Worm (Caenorhabditis elegans) whole organism, L4/young adult: Measurements from ENCODE around the gene Y72A10A.1.

Experiments
- W03F9.2 ChIP-seq: fragments of 150-350 bp; optimal IDR thresholded peaks from 2 replicates; lab custom pipeline; 2014; ENCODE audit warnings: missing biosample characterization, missing genetic modification characterization
- dao-5 ChIP-seq: sonication (generic microtip); optimal IDR thresholded peaks from 2 replicates; lab custom pipeline; 2016; ENCODE audit warnings: missing genotype, missing genetic modification characterization, moderate library complexity, missing compliant biosample characterization
- him-1 ChIP-seq: sonication (generic microtip); optimal IDR thresholded peaks from 2 replicates; lab custom pipeline; 2016; ENCODE audit warnings: missing genotype, missing genetic modification reagents, missing genetic modification characterization, missing compliant biosample characterization

ce11 chrX:6159562-6159961 is 21.4 kb upstream of the Y72A10A.1 start:
- TF ChIP-seq him-1 (tag; lab: Kevin White, UChicago) = no peak
- TF ChIP-seq dao-5 (tag; lab: Kevin White, UChicago) = no peak
- TF ChIP-seq W03F9.2 (tag; lab: Kevin White, UChicago) = no peak
